Fruit fly (Drosophila melanogaster) whole organism, embryonic: ENCODE data around the gene CaMKI.
A peak's percentile ranks its signal among the peaks of the same experiment; 100 is the strongest.

Experiments
- CG12659 ChIP-seq: fragments of 200-800 bp; sonication (Bioruptor generic); optimal IDR thresholded peaks from 3 replicates; lab custom pipeline; 2017; ENCODE audit warnings: mild to moderate bottlenecking, missing biosample characterization, missing genetic modification reagents, missing genetic modification characterization
- CG17186 ChIP-seq: fragments of 200-800 bp; sonication (Bioruptor generic); optimal IDR thresholded peaks from 3 replicates; lab custom pipeline; 2017; ENCODE audit warnings: missing biosample characterization, missing genetic modification reagents, missing genetic modification characterization
- CG4360 ChIP-seq: fragments of 200-800 bp; sonication (Bioruptor generic); IDR thresholded peaks from 2 replicates; pipeline ENCODE4 v1.3.6; 2022; ENCODE audit warnings: missing biosample characterization, missing genetic modification characterization
- CG7786 ChIP-seq: fragments of 200-800 bp; sonication (Bioruptor generic); optimal IDR thresholded peaks from 2 replicates; lab custom pipeline; 2016; ENCODE audit warnings: missing biosample characterization, missing genetic modification characterization
- CG9932 ChIP-seq: fragments of 200-800 bp; sonication (Bioruptor generic); IDR thresholded peaks from 2 replicates; pipeline ENCODE4 v1.3.6; 2022; ENCODE audit warnings: missing biosample characterization, missing genetic modification characterization
- Chrac-16 ChIP-seq: fragments of 200-800 bp; sonication (Bioruptor generic); optimal IDR thresholded peaks from 3 replicates; lab custom pipeline; 2016; ENCODE audit warnings: missing biosample characterization, missing genetic modification characterization
- GATAe ChIP-seq: fragments of 200-800 bp; sonication (Bioruptor generic); conservative IDR thresholded peaks from 2 replicates; pipeline ENCODE4 v1.3.6; 2022; ENCODE audit warnings: missing biosample characterization, missing genetic modification characterization
- NfI ChIP-seq: fragments of 200-800 bp; sonication (Bioruptor generic); optimal IDR thresholded peaks from 3 replicates; lab custom pipeline; 2018; ENCODE audit warnings: missing biosample characterization, mild to moderate bottlenecking, missing genetic modification characterization, moderate library complexity
- Sox102F ChIP-seq: fragments of 200-800 bp; sonication (Bioruptor generic); optimal IDR thresholded peaks from 2 replicates; lab custom pipeline; 2018; ENCODE audit warnings: missing biosample characterization, mild to moderate bottlenecking, missing genetic modification characterization, moderate library complexity
- ac ChIP-seq: fragments of 200-800 bp; sonication (Bioruptor generic); optimal IDR thresholded peaks from 3 replicates; lab custom pipeline; 2017; ENCODE audit warnings: missing biosample characterization, mild to moderate bottlenecking, missing genetic modification characterization
- jing ChIP-seq: fragments of 200-800 bp; sonication (Bioruptor generic); optimal IDR thresholded peaks from 2 replicates; lab custom pipeline; 2018; ENCODE audit warnings: missing biosample characterization, mild to moderate bottlenecking, missing genetic modification characterization
- tgo ChIP-seq: fragments of 200-800 bp; sonication (Bioruptor generic); IDR thresholded peaks from 3 replicates; pipeline ENCODE4 v1.3.6; 2022; ENCODE audit warnings: missing biosample characterization, missing genetic modification characterization

DNA sequence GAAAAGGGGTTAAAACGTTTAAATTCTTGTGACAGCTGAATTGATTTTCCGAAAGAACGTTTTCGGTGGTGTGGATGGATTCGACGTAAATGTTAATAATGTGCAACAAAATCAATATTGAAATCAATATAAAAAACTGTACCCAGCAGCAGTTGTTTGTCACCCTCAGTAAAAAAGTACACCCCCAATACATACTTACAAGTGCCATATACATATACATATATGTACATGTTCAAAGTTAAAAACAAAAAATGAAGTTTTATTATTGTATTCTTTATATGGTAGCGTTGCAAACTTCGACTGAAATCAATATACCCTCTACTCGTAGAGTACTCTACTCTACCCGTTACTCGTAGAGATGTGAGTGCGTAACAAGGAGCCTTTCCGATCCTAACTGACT, 42.2 kb downstream of the CaMKI start:
- TF ChIP-seq NfI (GFP tag; lab: Kevin White, UChicago) (no peak), tgo (no peak), CG7786 (GFP tag; lab: Kevin White, UChicago) (no peak), CG17186 (GFP tag; lab: Kevin White, UChicago) (no peak), Sox102F (GFP tag; lab: Kevin White, UChicago) (no peak), Chrac-16 (GFP tag; lab: Kevin White, UChicago) (no peak), CG4360 (GFP tag; lab: Robert Waterston, UW) (no peak), jing (GFP tag; lab: Kevin White, UChicago) (no peak), CG9932 (GFP tag; lab: Robert Waterston, UW) (no peak), GATAe (GFP tag; lab: Robert Waterston, UW) (no peak), ac (GFP tag; lab: Kevin White, UChicago) (no peak), CG12659 (GFP tag; lab: Kevin White, UChicago) (peak; percentile 5)
